Fruit fly (Drosophila melanogaster) whole organism, pupa: ENCODE data around the gene Scm.
A peak's percentile ranks its signal among the peaks of the same experiment; 100 is the strongest.

ENCODE experiments used
- CG10348 ChIP-seq: fragments of 200-800 bp; sonication (Bioruptor generic); IDR thresholded peaks from 2 replicates; pipeline ENCODE4 v1.3.6; 2022; ENCODE audit warnings: missing biosample characterization, missing genetic modification characterization
- CG12605 ChIP-seq: fragments of 200-800 bp; sonication (Bioruptor generic); IDR thresholded peaks from 2 replicates; pipeline ENCODE4 v1.3.6; 2022; ENCODE audit warnings: missing biosample characterization, missing genetic modification characterization
- CG13204 ChIP-seq: fragments of 200-800 bp; sonication (Bioruptor generic); optimal IDR thresholded peaks from 2 replicates; lab custom pipeline; 2018; ENCODE audit warnings: missing biosample characterization, mild to moderate bottlenecking, missing genetic modification characterization, moderate library complexity
- CG14655 ChIP-seq: fragments of 200-800 bp; sonication (Bioruptor generic); optimal IDR thresholded peaks from 3 replicates; lab custom pipeline; 2017; ENCODE audit warnings: mild to moderate bottlenecking, missing biosample characterization, missing genetic modification reagents, missing genetic modification characterization
- CG15710 ChIP-seq: fragments of 200-800 bp; sonication (Bioruptor generic); optimal IDR thresholded peaks from 2 replicates; lab custom pipeline; 2018; ENCODE audit warnings: missing biosample characterization, mild to moderate bottlenecking, missing genetic modification characterization, moderate library complexity
- CG17806 ChIP-seq: fragments of 200-800 bp; sonication (Bioruptor generic); optimal IDR thresholded peaks from 2 replicates; lab custom pipeline; 2018; ENCODE audit warnings: missing biosample characterization, mild to moderate bottlenecking, missing genetic modification characterization, moderate library complexity
- CG32121 ChIP-seq: fragments of 200-800 bp; sonication (Bioruptor generic); IDR thresholded peaks from 2 replicates; pipeline ENCODE4 v1.3.6; 2022; ENCODE audit warnings: missing biosample characterization, missing genetic modification characterization
- CG34367 ChIP-seq: fragments of 200-800 bp; sonication (Bioruptor generic); optimal IDR thresholded peaks from 2 replicates; lab custom pipeline; 2018; ENCODE audit warnings: missing biosample characterization, mild to moderate bottlenecking, missing genetic modification characterization
- CG4496 ChIP-seq: fragments of 200-800 bp; sonication (Bioruptor generic); IDR thresholded peaks from 3 replicates; pipeline ENCODE4 v1.3.6; 2022; ENCODE audit warnings: missing biosample characterization, missing genetic modification characterization
- CG8159 ChIP-seq: fragments of 200-800 bp; sonication (Bioruptor generic); optimal IDR thresholded peaks from 3 replicates; lab custom pipeline; 2018; ENCODE audit warnings: missing biosample characterization, mild to moderate bottlenecking, missing genetic modification characterization, moderate library complexity
- CG8301 ChIP-seq: fragments of 200-800 bp; sonication (Bioruptor generic); optimal IDR thresholded peaks from 2 replicates; lab custom pipeline; 2018; ENCODE audit warnings: missing biosample characterization, mild to moderate bottlenecking, missing genetic modification characterization
- CG9948 ChIP-seq: fragments of 200-800 bp; sonication (Bioruptor generic); optimal IDR thresholded peaks from 2 replicates; lab custom pipeline; 2018; ENCODE audit warnings: missing biosample characterization, mild to moderate bottlenecking, missing genetic modification characterization, moderate library complexity
- D1 ChIP-seq: fragments of 200-800 bp; sonication (Bioruptor generic); optimal IDR thresholded peaks from 2 replicates; lab custom pipeline; 2018; ENCODE audit warnings: missing biosample characterization, mild to moderate bottlenecking, missing genetic modification characterization, moderate library complexity
- EcR ChIP-seq: fragments of 200-800 bp; sonication (Bioruptor generic); optimal IDR thresholded peaks from 3 replicates; lab custom pipeline; 2019; ENCODE audit warnings: missing biosample characterization, missing genetic modification characterization, mild to moderate bottlenecking, moderate library complexity, missing genetic modification reagents
- Ets98B ChIP-seq: fragments of 200-800 bp; sonication (Bioruptor generic); IDR thresholded peaks from 2 replicates; pipeline ENCODE4 v1.3.6; 2022; ENCODE audit warnings: missing biosample characterization, missing genetic modification characterization
- Pif1A ChIP-seq: fragments of 200-800 bp; sonication (Bioruptor generic); optimal IDR thresholded peaks from 3 replicates; lab custom pipeline; 2016; ENCODE audit warnings: missing biosample characterization, missing genetic modification characterization
- Pif1B ChIP-seq: fragments of 200-800 bp; sonication (Bioruptor generic); optimal IDR thresholded peaks from 3 replicates; lab custom pipeline; 2016; ENCODE audit warnings: missing biosample characterization, missing genetic modification characterization
- Snoo ChIP-seq: fragments of 200-800 bp; sonication (Bioruptor generic); optimal IDR thresholded peaks from 3 replicates; lab custom pipeline; 2017; ENCODE audit warnings: missing biosample characterization, mild to moderate bottlenecking, missing genetic modification characterization, inconsistent platforms
- fd96Ca ChIP-seq: fragments of 200-800 bp; sonication (Bioruptor generic); IDR thresholded peaks from 3 replicates; pipeline ENCODE4 v1.3.6; 2022; ENCODE audit warnings: missing biosample characterization, missing genetic modification characterization
- gl ChIP-seq: fragments of 200-800 bp; sonication (Bioruptor generic); optimal IDR thresholded peaks from 2 replicates; lab custom pipeline; 2018; ENCODE audit warnings: missing biosample characterization, mild to moderate bottlenecking, missing genetic modification characterization
- rn ChIP-seq: fragments of 200-800 bp; sonication (Bioruptor generic); IDR thresholded peaks from 2 replicates; pipeline ENCODE4 v1.3.6; 2022; ENCODE audit warnings: missing biosample characterization, missing genetic modification characterization

The Scm gene

dm6 chr3R:9620278-9620677 is 17.1 kb downstream of the Scm start:
- TF ChIP-seq CG15710 (tag; lab: Kevin White, UChicago), result no peak
- TF ChIP-seq CG17806, result no peak
- TF ChIP-seq CG34367, result no peak
- TF ChIP-seq CG12605 (GFP tag; lab: Robert Waterston, UW), result no peak
- no peak for TF ChIP-seq EcR
- TF ChIP-seq Ets98B (GFP tag; lab: Robert Waterston, UW), result no peak
- no peak for TF ChIP-seq rn
- TF ChIP-seq CG13204 (GFP tag; lab: Kevin White, UChicago), result no peak
- no peak for TF ChIP-seq CG32121 (GFP tag; lab: Robert Waterston, UW)
- no peak for TF ChIP-seq CG9948 (tag; lab: Kevin White, UChicago)
- no peak for TF ChIP-seq CG8301 (tag; lab: Kevin White, UChicago)
- TF ChIP-seq Pif1B (GFP tag; lab: Kevin White, UChicago), result no peak
- TF ChIP-seq CG10348, result no peak
- no peak for TF ChIP-seq CG8159 (tag; lab: Kevin White, UChicago)
- TF ChIP-seq, all 21 proteins: peak for 0

dm6 chr3R:9618331-9618730 is 19.1 kb downstream of the Scm start:
- TF ChIP-seq CG14655 (GFP tag; lab: Kevin White, UChicago) (peak; percentile 77), CG4496 (GFP tag; lab: Robert Waterston, UW) (peak; percentile 95), rn (peak; percentile 81), Ets98B (GFP tag; lab: Robert Waterston, UW) (peak; percentile 92), CG8159 (tag; lab: Kevin White, UChicago) (peak; percentile 56), EcR (no peak), CG17806 (peak; percentile 51), CG13204 (GFP tag; lab: Kevin White, UChicago) (no peak), fd96Ca (GFP tag; lab: Robert Waterston, UW) (peak; percentile 94), Pif1B (GFP tag; lab: Kevin White, UChicago) (peak; percentile 10), CG9948 (tag; lab: Kevin White, UChicago) (peak; percentile 51), D1 (no peak), CG12605 (GFP tag; lab: Robert Waterston, UW) (peak; percentile 86), Snoo (tag; lab: Kevin White, UChicago) (peak; percentile 13), CG8301 (tag; lab: Kevin White, UChicago) (peak; percentile 82), CG34367 (no peak), CG32121 (GFP tag; lab: Robert Waterston, UW) (peak; percentile 93), Pif1A (GFP tag; lab: Kevin White, UChicago) (peak; percentile 54), gl (tag; lab: Kevin White, UChicago) (no peak), CG15710 (tag; lab: Kevin White, UChicago) (peak; percentile 35), CG10348 (peak; percentile 72; the same call in 1 of the 2 replicates)

- no peak for TF ChIP-seq D1
- peak; percentile 96 for TF ChIP-seq CG4496 (GFP tag; lab: Robert Waterston, UW)
- TF ChIP-seq gl (tag; lab: Kevin White, UChicago), result no peak
- TF ChIP-seq CG34367, result peak; percentile 29
- TF ChIP-seq Pif1A (GFP tag; lab: Kevin White, UChicago), result peak; percentile 92
- TF ChIP-seq CG15710 (tag; lab: Kevin White, UChicago), result peak; percentile 24
- TF ChIP-seq CG9948 (tag; lab: Kevin White, UChicago), result peak; percentile 52
- peak; percentile 87 for TF ChIP-seq CG8301 (tag; lab: Kevin White, UChicago)
- TF ChIP-seq EcR, result no peak
- TF ChIP-seq CG10348, result peak; percentile 65
- TF ChIP-seq CG32121 (GFP tag; lab: Robert Waterston, UW), result peak; percentile 95
- TF ChIP-seq Pif1B (GFP tag; lab: Kevin White, UChicago), result peak; percentile 84
- no peak for TF ChIP-seq CG13204 (GFP tag; lab: Kevin White, UChicago)
- peak; percentile 62 for TF ChIP-seq CG8159 (tag; lab: Kevin White, UChicago)
- peak; percentile 94 for TF ChIP-seq fd96Ca (GFP tag; lab: Robert Waterston, UW)
- TF ChIP-seq rn, result peak; percentile 84
- peak; percentile 95 for TF ChIP-seq Ets98B (GFP tag; lab: Robert Waterston, UW)
- peak; percentile 83 for TF ChIP-seq CG14655 (GFP tag; lab: Kevin White, UChicago)
- TF ChIP-seq CG12605 (GFP tag; lab: Robert Waterston, UW), result peak; percentile 90
- TF ChIP-seq Snoo (tag; lab: Kevin White, UChicago), result peak; percentile 84
- peak; percentile 70 for TF ChIP-seq CG17806
These were observed 24.3 kb downstream of the Scm start for dm6 chr3R:9613124-9613523.

- TF ChIP-seq gl (tag; lab: Kevin White, UChicago), result no peak
- TF ChIP-seq CG4496 (GFP tag; lab: Robert Waterston, UW), result no peak
These were observed 25.2 kb downstream of the Scm start for dm6 chr3R:9612217-9612616.

- TF ChIP-seq rn (no peak), Pif1B (GFP tag; lab: Kevin White, UChicago) (no peak), Snoo (tag; lab: Kevin White, UChicago) (no peak), Pif1A (GFP tag; lab: Kevin White, UChicago) (no peak), CG15710 (tag; lab: Kevin White, UChicago) (no peak), CG8301 (tag; lab: Kevin White, UChicago) (no peak), CG10348 (no peak)
These were observed 29.2 kb downstream of the Scm start for dm6 chr3R:9608206-9608605.
